Worm (Caenorhabditis elegans): ENCODE data around the gene sri-9.

DNA sequence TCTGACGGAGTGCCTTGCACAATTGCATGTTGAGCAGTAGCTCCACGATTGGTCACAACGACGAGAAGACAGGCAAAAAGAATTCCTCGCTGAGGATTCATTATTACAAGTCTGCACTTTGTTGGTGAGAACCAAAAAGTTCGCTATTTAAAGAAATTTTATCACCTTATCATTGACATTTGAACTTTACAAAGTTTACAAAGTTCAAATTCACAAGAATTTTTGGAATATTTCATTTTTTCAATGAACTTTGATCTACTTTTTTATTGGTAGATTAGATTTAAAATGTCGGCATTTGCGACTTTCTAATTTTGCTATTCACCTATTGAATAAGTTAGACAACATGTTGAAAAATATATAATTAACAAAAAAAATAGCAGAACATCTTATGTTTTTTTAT, 25.0 kb downstream of the sri-9 start, which contains the start of gene F49H6.15:
- TF ChIP-seq dao-5 (tag; optimal IDR thresholded peaks at IDR 0.05) (no peak), him-1 (tag; optimal IDR thresholded peaks at IDR 0.05) (no peak)

Data from whole organism, L4/young adult.